Fruit fly (Drosophila melanogaster) whole organism, embryonic: ENCODE data around the gene Adgf-D.

Source experiments
- Bdp1 ChIP-seq: fragments of 200-800 bp; sonication (Bioruptor generic); optimal IDR thresholded peaks from 3 replicates; lab custom pipeline; 2016; ENCODE audit warnings: missing biosample characterization, missing genetic modification characterization
- CG10979 ChIP-seq: fragments of 200-800 bp; sonication (Bioruptor generic); optimal IDR thresholded peaks from 2 replicates; lab custom pipeline; 2018; ENCODE audit warnings: missing biosample characterization, mild to moderate bottlenecking, missing genetic modification characterization, moderate library complexity
- CG12219 ChIP-seq: fragments of 200-800 bp; sonication (Bioruptor generic); optimal IDR thresholded peaks from 3 replicates; lab custom pipeline; 2018; ENCODE audit warnings: missing biosample characterization, mild to moderate bottlenecking, missing genetic modification characterization
- CG12659 ChIP-seq: fragments of 200-800 bp; sonication (Bioruptor generic); optimal IDR thresholded peaks from 3 replicates; lab custom pipeline; 2017; ENCODE audit warnings: mild to moderate bottlenecking, missing biosample characterization, missing genetic modification reagents, missing genetic modification characterization
- CG14441 ChIP-seq: fragments of 200-800 bp; sonication (Bioruptor generic); IDR thresholded peaks from 2 replicates; pipeline ENCODE4 v1.3.6; 2022; ENCODE audit warnings: missing biosample characterization, missing genetic modification characterization
- CG14710 ChIP-seq: fragments of 200-800 bp; sonication (Bioruptor generic); optimal IDR thresholded peaks from 3 replicates; lab custom pipeline; 2019; ENCODE audit warnings: missing biosample characterization, mild to moderate bottlenecking, missing genetic modification characterization, moderate library complexity
- CG1792 ChIP-seq: fragments of 200-800 bp; sonication (Bioruptor generic); optimal IDR thresholded peaks from 2 replicates; lab custom pipeline; 2016; ENCODE audit warnings: missing biosample characterization, missing genetic modification characterization
- CG18619 ChIP-seq: fragments of 200-800 bp; sonication (Bioruptor generic); optimal IDR thresholded peaks from 3 replicates; lab custom pipeline; 2017; ENCODE audit warnings: missing biosample characterization, mild to moderate bottlenecking, missing genetic modification characterization
- CG2116 ChIP-seq: fragments of 200-800 bp; sonication (Bioruptor generic); optimal IDR thresholded peaks from 3 replicates; lab custom pipeline; 2018; ENCODE audit warnings: missing biosample characterization, mild to moderate bottlenecking, missing genetic modification characterization
- CG2120 ChIP-seq: fragments of 200-800 bp; sonication (Bioruptor generic); optimal IDR thresholded peaks from 3 replicates; lab custom pipeline; 2016; ENCODE audit warnings: missing biosample characterization, missing genetic modification characterization
- CG2678 ChIP-seq: fragments of 200-800 bp; sonication (Bioruptor generic); optimal IDR thresholded peaks from 3 replicates; lab custom pipeline; 2019; ENCODE audit warnings: missing biosample characterization, mild to moderate bottlenecking, missing genetic modification characterization, moderate library complexity
- CG2712 ChIP-seq: fragments of 200-800 bp; optimal IDR thresholded peaks from 3 replicates; lab custom pipeline; 2019; ENCODE audit warnings: missing biosample characterization, mild to moderate bottlenecking, missing genetic modification characterization, moderate library complexity
- CG3163 ChIP-seq: fragments of 200-800 bp; sonication (Bioruptor generic); optimal IDR thresholded peaks from 3 replicates; lab custom pipeline; 2016; ENCODE audit warnings: missing biosample characterization, missing genetic modification characterization
- CG33213 ChIP-seq: fragments of 200-800 bp; sonication (Bioruptor generic); optimal IDR thresholded peaks from 3 replicates; lab custom pipeline; 2016; ENCODE audit warnings: missing biosample characterization, missing genetic modification characterization
- CG5180 ChIP-seq: fragments of 200-800 bp; sonication (Bioruptor generic); optimal IDR thresholded peaks from 3 replicates; lab custom pipeline; 2017; ENCODE audit warnings: missing biosample characterization, missing genetic modification characterization, mild to moderate bottlenecking, moderate library complexity, missing genetic modification reagents
- CG6813 ChIP-seq: fragments of 200-800 bp; sonication (Bioruptor generic); optimal IDR thresholded peaks from 2 replicates; lab custom pipeline; 2017; ENCODE audit warnings: missing biosample characterization, missing genetic modification characterization, mild to moderate bottlenecking, moderate library complexity, missing genetic modification reagents
- CG6854 ChIP-seq: fragments of 200-800 bp; sonication (Bioruptor generic); optimal IDR thresholded peaks from 3 replicates; lab custom pipeline; 2017; ENCODE audit warnings: missing biosample characterization, mild to moderate bottlenecking, missing genetic modification characterization
- CG7928 ChIP-seq: fragments of 200-800 bp; sonication (Bioruptor generic); optimal IDR thresholded peaks from 2 replicates; lab custom pipeline; 2017; ENCODE audit warnings: missing biosample characterization, mild to moderate bottlenecking, missing genetic modification characterization
- CG9437 ChIP-seq: fragments of 200-800 bp; sonication (Bioruptor generic); optimal IDR thresholded peaks from 2 replicates; lab custom pipeline; 2018; ENCODE audit warnings: missing biosample characterization, mild to moderate bottlenecking, missing genetic modification characterization
- CG9797 ChIP-seq: fragments of 200-800 bp; sonication (Bioruptor generic); optimal IDR thresholded peaks from 3 replicates; lab custom pipeline; 2018; ENCODE audit warnings: missing biosample characterization, mild to moderate bottlenecking, missing genetic modification characterization
- CG9817 ChIP-seq: fragments of 200-800 bp; sonication (Bioruptor generic); optimal IDR thresholded peaks from 2 replicates; lab custom pipeline; 2018; ENCODE audit warnings: missing biosample characterization, mild to moderate bottlenecking, missing genetic modification characterization, moderate library complexity
- D19A ChIP-seq: fragments of 200-800 bp; optimal IDR thresholded peaks from 3 replicates; lab custom pipeline; 2019; ENCODE audit warnings: missing biosample characterization, mild to moderate bottlenecking, missing genetic modification characterization, moderate library complexity
- D19B ChIP-seq: fragments of 200-800 bp; sonication (Bioruptor generic); optimal IDR thresholded peaks from 2 replicates; lab custom pipeline; 2017; ENCODE audit warnings: missing biosample characterization, mild to moderate bottlenecking, missing genetic modification characterization
- ERR ChIP-seq: fragments of 200-800 bp; sonication (Bioruptor generic); optimal IDR thresholded peaks from 2 replicates; lab custom pipeline; 2016; ENCODE audit warnings: missing biosample characterization, missing genetic modification characterization
- Hmr ChIP-seq: fragments of 200-800 bp; sonication (Bioruptor generic); optimal IDR thresholded peaks from 3 replicates; lab custom pipeline; 2017; ENCODE audit warnings: mild to moderate bottlenecking, missing biosample characterization, missing genetic modification reagents, missing genetic modification characterization
- Hr51 ChIP-seq, 2 experiments: fragments of 200-800 bp; sonication (Bioruptor generic); optimal IDR thresholded peaks; 2 replicates in 1 of 2; 3 replicates in 1 of 2; lab custom pipeline; 2016 to 2018; ENCODE audit warnings: missing biosample characterization in 2 of 2, missing genetic modification characterization in 2 of 2, mild to moderate bottlenecking in 1 of 2, moderate library complexity in 1 of 2
- MESR4 ChIP-seq: fragments of 200-800 bp; sonication (Bioruptor generic); optimal IDR thresholded peaks from 2 replicates; lab custom pipeline; 2018; ENCODE audit warnings: missing biosample characterization, mild to moderate bottlenecking, missing genetic modification characterization, moderate library complexity
- MTF-1 ChIP-seq: fragments of 200-800 bp; sonication (Bioruptor generic); optimal IDR thresholded peaks from 2 replicates; lab custom pipeline; 2018; ENCODE audit warnings: missing biosample characterization, mild to moderate bottlenecking, missing genetic modification characterization, borderline replicate concordance
- Side ChIP-seq: fragments of 200-800 bp; sonication (Bioruptor generic); optimal IDR thresholded peaks from 2 replicates; lab custom pipeline; 2016; ENCODE audit warnings: missing biosample characterization, missing genetic modification characterization
- Tbp ChIP-seq: fragments of >200 bp; optimal IDR thresholded peaks from 2 replicates; lab custom pipeline; 2018; ENCODE audit warnings: missing biosample characterization, missing genetic modification characterization
- YL-1 ChIP-seq: fragments of 200-800 bp; sonication (Bioruptor generic); optimal IDR thresholded peaks from 3 replicates; lab custom pipeline; 2017; ENCODE audit warnings: missing biosample characterization, mild to moderate bottlenecking, missing genetic modification characterization
- bsh ChIP-seq, 2 experiments: fragments of 200-800 bp; sonication (Bioruptor generic); optimal IDR thresholded peaks; 2 replicates each; lab custom pipeline; 2017 to 2018; ENCODE audit warnings: mild to moderate bottlenecking in 2 of 2, missing biosample characterization in 2 of 2, missing genetic modification characterization in 2 of 2, moderate library complexity in 1 of 2
- btn ChIP-seq: fragments of 200-800 bp; sonication (Bioruptor generic); optimal IDR thresholded peaks from 2 replicates; lab custom pipeline; 2016; ENCODE audit warnings: missing biosample characterization, missing genetic modification characterization
- croc ChIP-seq: fragments of 200-800 bp; sonication (Bioruptor generic); conservative IDR thresholded peaks from 3 replicates; pipeline ENCODE4 v1.3.6; 2022; ENCODE audit warnings: missing biosample characterization, missing genetic modification characterization
- dm ChIP-seq: fragments of 200-800 bp; sonication (Bioruptor generic); optimal IDR thresholded peaks from 3 replicates; lab custom pipeline; 2016; ENCODE audit warnings: missing biosample characterization, missing genetic modification characterization
- dpn ChIP-seq, 2 experiments: fragments of 200-800 bp; sonication (Bioruptor generic); optimal IDR thresholded peaks; 3 replicates each; lab custom pipeline; 2016; ENCODE audit warnings: missing biosample characterization in 2 of 2, missing genetic modification characterization in 2 of 2
- ewg ChIP-seq: fragments of 200-800 bp; sonication (Bioruptor generic); optimal IDR thresholded peaks from 3 replicates; lab custom pipeline; 2017; ENCODE audit warnings: mild to moderate bottlenecking, missing biosample characterization, missing genetic modification reagents, missing genetic modification characterization
- eyg ChIP-seq: fragments of 200-800 bp; sonication (Bioruptor generic); optimal IDR thresholded peaks from 3 replicates; lab custom pipeline; 2016; ENCODE audit warnings: missing biosample characterization, missing genetic modification characterization
- mam ChIP-seq: fragments of 200-800 bp; sonication (Bioruptor generic); optimal IDR thresholded peaks from 3 replicates; lab custom pipeline; 2016; ENCODE audit warnings: missing biosample characterization, missing genetic modification characterization
- nerfin-1 ChIP-seq: fragments of 200-800 bp; sonication (Bioruptor generic); optimal IDR thresholded peaks from 3 replicates; lab custom pipeline; 2019; ENCODE audit warnings: missing biosample characterization, mild to moderate bottlenecking, missing genetic modification characterization, moderate library complexity
- nmo ChIP-seq: fragments of 200-800 bp; sonication (Bioruptor generic); optimal IDR thresholded peaks from 2 replicates; lab custom pipeline; 2018; ENCODE audit warnings: missing biosample characterization, mild to moderate bottlenecking, missing genetic modification characterization, moderate library complexity
- phol ChIP-seq: fragments of 200-800 bp; sonication (Bioruptor generic); optimal IDR thresholded peaks from 3 replicates; lab custom pipeline; 2018; ENCODE audit warnings: missing biosample characterization, mild to moderate bottlenecking, missing genetic modification characterization, moderate library complexity
- pzg ChIP-seq: fragments of 200-800 bp; sonication (Bioruptor generic); optimal IDR thresholded peaks from 3 replicates; lab custom pipeline; 2018; ENCODE audit warnings: missing biosample characterization, mild to moderate bottlenecking, missing genetic modification characterization, moderate library complexity
- scrt ChIP-seq: fragments of 200-800 bp; sonication (Bioruptor generic); optimal IDR thresholded peaks from 2 replicates; lab custom pipeline; 2018; ENCODE audit warnings: missing biosample characterization, mild to moderate bottlenecking, missing genetic modification characterization, moderate library complexity
- sd ChIP-seq: fragments of 200-800 bp; sonication (Bioruptor generic); optimal IDR thresholded peaks from 3 replicates; lab custom pipeline; 2018; ENCODE audit warnings: missing biosample characterization, mild to moderate bottlenecking, missing genetic modification characterization, moderate library complexity
- sens ChIP-seq: fragments of 200-800 bp; sonication (Bioruptor generic); peaks from one replicate; lab custom pipeline; 2016; ENCODE audit warnings: missing biosample characterization, missing genetic modification characterization
- tap ChIP-seq: fragments of 200-800 bp; optimal IDR thresholded peaks from 3 replicates; lab custom pipeline; 2019; ENCODE audit warnings: missing biosample characterization, mild to moderate bottlenecking, missing genetic modification characterization, moderate library complexity

Gene Adgf-D

dm6 chr3R:13683624-13684568, 21.3 kb downstream of the Adgf-D start, which contains the start of gene flfl (continued):
- no peak for TF ChIP-seq CG14441 (GFP tag; lab: Robert Waterston, UW)
- peak; percentile 0 for TF ChIP-seq MTF-1 (GFP tag; lab: Kevin White, UChicago)
- peak; percentile 48 for TF ChIP-seq dm
- no peak for TF ChIP-seq CG6854 (GFP tag; lab: Kevin White, UChicago)
- TF ChIP-seq CG12659 (GFP tag; lab: Kevin White, UChicago) = peak; percentile 83
- peak; percentile 14 for TF ChIP-seq scrt
- TF ChIP-seq phol = peak; percentile 98
- TF ChIP-seq D19A (tag; lab: Kevin White, UChicago) = peak; percentile 30
- TF ChIP-seq Tbp (GFP tag; lab: Kevin White, UChicago) = peak; percentile 5
- TF ChIP-seq CG1792 (GFP tag; lab: Kevin White, UChicago) = peak; percentile 32
- TF ChIP-seq btn (GFP tag; lab: Kevin White, UChicago) = peak; percentile 6
- peak; percentile 50 for TF ChIP-seq nerfin-1 (tag; lab: Kevin White, UChicago)
- TF ChIP-seq Side (GFP tag; lab: Kevin White, UChicago) = peak; percentile 4
- peak; percentile 54 for TF ChIP-seq CG9797 (GFP tag; lab: Kevin White, UChicago)
- TF ChIP-seq CG12219 = peak; percentile 24
- peak; percentile 78 for TF ChIP-seq sens
- peak; percentile 35 for TF ChIP-seq mam (GFP tag; lab: Kevin White, UChicago)
- peak; percentile 26 for TF ChIP-seq ewg (GFP tag; lab: Kevin White, UChicago)
- TF ChIP-seq CG9817 (tag; lab: Kevin White, UChicago) = peak; percentile 26
- no peak for TF ChIP-seq croc (GFP tag; lab: Robert Waterston, UW)
- TF ChIP-seq tap (tag; lab: Kevin White, UChicago) = no peak
- peak in 1 of 2 experiments; percentile 4 for TF ChIP-seq bsh (GFP tag; optimal IDR thresholded peaks at IDR 0.05; lab: Kevin White, UChicago)
- peak; percentile 3 for TF ChIP-seq eyg (GFP tag; lab: Kevin White, UChicago)
- TF ChIP-seq ERR = peak; percentile 50
- TF ChIP-seq CG18619 (GFP tag; lab: Kevin White, UChicago) = peak; percentile 23
- TF ChIP-seq CG2116 (GFP tag; lab: Kevin White, UChicago) = peak; percentile 98
- TF ChIP-seq CG2120 (GFP tag; lab: Kevin White, UChicago) = peak; percentile 33
- TF ChIP-seq CG10979 = no peak
- TF ChIP-seq dpn (GFP tag; optimal IDR thresholded peaks at IDR 0.05; lab: Kevin White, UChicago) = peak; percentile 6 to 26
- peak; percentile 72 for TF ChIP-seq YL-1 (GFP tag; lab: Kevin White, UChicago)
- TF ChIP-seq CG7928 = peak; percentile 37
- peak; percentile 13 for TF ChIP-seq CG2678 (tag; lab: Kevin White, UChicago)
- peak in 1 of 2 experiments; percentile 26 for TF ChIP-seq Hr51 (GFP tag; optimal IDR thresholded peaks at IDR 0.05; lab: Kevin White, UChicago)
- no peak for TF ChIP-seq D19B (GFP tag; lab: Kevin White, UChicago)
- peak; percentile 30 for TF ChIP-seq CG6813 (GFP tag; lab: Kevin White, UChicago)
- peak; percentile 39 for TF ChIP-seq CG3163
- TF ChIP-seq CG2712 (tag; lab: Kevin White, UChicago) = peak; percentile 30
- peak; percentile 52 for TF ChIP-seq Hmr (GFP tag; lab: Kevin White, UChicago)
- peak; percentile 53 for TF ChIP-seq CG14710 (tag; lab: Kevin White, UChicago)
- TF ChIP-seq MESR4 (GFP tag; lab: Kevin White, UChicago) = peak; percentile 94
- TF ChIP-seq sd (tag; lab: Kevin White, UChicago) = peak; percentile 33
- peak; percentile 51 for TF ChIP-seq nmo (GFP tag; lab: Kevin White, UChicago)
- TF ChIP-seq CG33213 (GFP tag; lab: Kevin White, UChicago) = peak; percentile 18
- peak; percentile 0 for TF ChIP-seq CG5180
- peak; percentile 64 for TF ChIP-seq CG9437 (GFP tag; lab: Kevin White, UChicago)
- TF ChIP-seq pzg (GFP tag; lab: Kevin White, UChicago) = peak; percentile 91
- TF ChIP-seq Bdp1 (GFP tag; lab: Kevin White, UChicago) = peak; percentile 7
